Fruit fly (Drosophila melanogaster) whole organism, adult: ENCODE results near the gene Kul.
A peak's percentile ranks its signal among the peaks of the same experiment; 100 is the strongest.

ENCODE experiments used
- CG11617 ChIP-seq: fragments of 200-800 bp; sonication (Bioruptor generic); optimal IDR thresholded peaks from 2 replicates; lab custom pipeline; 2017; ENCODE audit warnings: mild to moderate bottlenecking, missing biosample characterization, missing genetic modification reagents, missing genetic modification characterization
- CG12768 ChIP-seq: fragments of 200-800 bp; sonication (Bioruptor generic); optimal IDR thresholded peaks from 2 replicates; lab custom pipeline; 2017; ENCODE audit warnings: missing biosample characterization, missing genetic modification characterization, mild to moderate bottlenecking, moderate library complexity, missing genetic modification reagents
- CG14711 ChIP-seq: fragments of 200-800 bp; sonication (Bioruptor generic); optimal IDR thresholded peaks from 2 replicates; lab custom pipeline; 2018; ENCODE audit warnings: missing biosample characterization, mild to moderate bottlenecking, missing genetic modification characterization, moderate library complexity
- CG1620 ChIP-seq: fragments of 200-800 bp; sonication (Bioruptor generic); optimal IDR thresholded peaks from 2 replicates; lab custom pipeline; 2016; ENCODE audit warnings: missing biosample characterization, missing genetic modification characterization
- CG33017 ChIP-seq: fragments of 200-800 bp; sonication (Bioruptor generic); optimal IDR thresholded peaks from 2 replicates; lab custom pipeline; 2018; ENCODE audit warnings: missing biosample characterization, mild to moderate bottlenecking, missing genetic modification characterization, moderate library complexity
- CG5204 ChIP-seq: fragments of 200-800 bp; sonication (Bioruptor generic); optimal IDR thresholded peaks from 2 replicates; lab custom pipeline; 2016; ENCODE audit warnings: missing biosample characterization, missing genetic modification characterization
- CG7045 ChIP-seq: fragments of 200-800 bp; sonication (Bioruptor generic); optimal IDR thresholded peaks from 2 replicates; lab custom pipeline; 2017; ENCODE audit warnings: missing biosample characterization, mild to moderate bottlenecking, missing genetic modification characterization
- CG7101 ChIP-seq: fragments of 200-800 bp; sonication (Bioruptor generic); optimal IDR thresholded peaks from 2 replicates; lab custom pipeline; 2018; ENCODE audit warnings: missing biosample characterization, mild to moderate bottlenecking, missing genetic modification characterization, moderate library complexity
- Clk ChIP-seq: fragments of 200-800 bp; sonication (Bioruptor generic); optimal IDR thresholded peaks from 2 replicates; lab custom pipeline; 2017; ENCODE audit warnings: missing biosample characterization, missing genetic modification characterization
- Crg-1 ChIP-seq: fragments of 200-800 bp; sonication (Bioruptor generic); optimal IDR thresholded peaks from 2 replicates; lab custom pipeline; 2016; ENCODE audit warnings: missing biosample characterization, missing genetic modification characterization
- Hr96 ChIP-seq: fragments of 200-800 bp; sonication (Bioruptor generic); optimal IDR thresholded peaks from 2 replicates; lab custom pipeline; 2016; ENCODE audit warnings: missing biosample characterization, missing genetic modification characterization
- Mnt ChIP-seq: fragments of 200-800 bp; sonication (Bioruptor generic); optimal IDR thresholded peaks from 2 replicates; lab custom pipeline; 2016; ENCODE audit warnings: missing biosample characterization, mild to moderate bottlenecking, missing genetic modification characterization
- bab1 ChIP-seq: fragments of 200-800 bp; sonication (Bioruptor generic); optimal IDR thresholded peaks from 3 replicates; lab custom pipeline; 2019; ENCODE audit warnings: missing biosample characterization, mild to moderate bottlenecking, missing genetic modification characterization, moderate library complexity
- cic ChIP-seq: fragments of 200-800 bp; sonication (Bioruptor generic); optimal IDR thresholded peaks from 2 replicates; lab custom pipeline; 2017; ENCODE audit warnings: missing biosample characterization, mild to moderate bottlenecking, missing genetic modification characterization, moderate library complexity
- cnc ChIP-seq, 2 experiments: fragments of >200 bp; optimal IDR thresholded peaks; 2 replicates each; lab custom pipeline; 2017
- kay ChIP-seq: fragments of 200-800 bp; sonication (Bioruptor generic); peaks from one replicate; lab custom pipeline; 2016; ENCODE audit warnings: missing biosample characterization, missing genetic modification characterization, borderline replicate concordance
- ovo ChIP-seq: fragments of 200-800 bp; sonication (Bioruptor generic); optimal IDR thresholded peaks from 2 replicates; lab custom pipeline; 2016; ENCODE audit warnings: missing biosample characterization, missing genetic modification characterization
- pad ChIP-seq: fragments of 200-800 bp; sonication (Bioruptor generic); optimal IDR thresholded peaks from 3 replicates; lab custom pipeline; 2017; ENCODE audit warnings: missing biosample characterization, missing genetic modification characterization, mild to moderate bottlenecking, moderate library complexity, missing genetic modification reagents
- tj ChIP-seq: fragments of 200-800 bp; sonication (Bioruptor generic); optimal IDR thresholded peaks from 3 replicates; lab custom pipeline; 2017; ENCODE audit warnings: missing biosample characterization, mild to moderate bottlenecking, missing genetic modification characterization, moderate library complexity
- toe ChIP-seq: fragments of 200-800 bp; sonication (Bioruptor generic); optimal IDR thresholded peaks from 2 replicates; lab custom pipeline; 2016; ENCODE audit warnings: missing biosample characterization, missing genetic modification characterization

The Kul gene

DNA sequence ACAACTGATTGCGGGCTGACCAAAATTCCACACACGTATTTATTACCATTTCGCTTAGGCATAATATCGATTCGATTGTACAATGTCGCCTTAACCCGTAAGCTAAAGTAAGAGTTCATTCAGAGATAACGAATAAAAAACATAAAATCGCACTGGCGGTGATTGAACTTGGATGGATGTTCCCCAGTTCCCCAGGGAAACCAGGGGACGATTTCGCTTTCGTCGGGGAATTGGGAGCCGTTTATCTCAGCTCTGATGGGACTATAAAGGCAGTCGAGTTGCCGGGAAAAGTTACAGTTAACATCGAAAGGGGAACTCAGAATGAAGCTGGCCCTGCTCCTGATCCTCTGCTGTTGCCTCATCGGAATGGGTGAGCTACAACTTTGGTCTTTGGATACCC lies 3.4 kb upstream of the Kul start, which contains the start of gene CG34296:
Gene CG34296, plus strand, starts transcription at position 301 of the 400 bp plus-strand sequence.
- TF ChIP-seq Mnt (GFP tag; lab: Kevin White, UChicago) (no peak), tj (GFP tag; lab: Kevin White, UChicago) (no peak), Hr96 (GFP tag; lab: Kevin White, UChicago) (no peak), CG11617 (GFP tag; lab: Kevin White, UChicago) (no peak), kay (GFP tag; lab: Kevin White, UChicago) (no peak), CG1620 (no peak), bab1 (GFP tag; lab: Kevin White, UChicago) (no peak), CG5204 (GFP tag; lab: Kevin White, UChicago) (no peak), CG33017 (tag; lab: Kevin White, UChicago) (no peak), ovo (no peak), CG12768 (no peak), cnc (optimal IDR thresholded peaks at IDR 0.05; lab: Kevin White, UChicago) (no peak), CG7045 (GFP tag; lab: Kevin White, UChicago) (no peak), pad (GFP tag; lab: Kevin White, UChicago) (no peak), CG14711 (no peak), Crg-1 (GFP tag; lab: Kevin White, UChicago) (no peak), Clk (GFP tag; lab: Kevin White, UChicago) (no peak), cic (GFP tag; lab: Kevin White, UChicago) (no peak), CG7101 (tag; lab: Kevin White, UChicago) (no peak), toe (GFP tag; lab: Kevin White, UChicago) (no peak)

DNA sequence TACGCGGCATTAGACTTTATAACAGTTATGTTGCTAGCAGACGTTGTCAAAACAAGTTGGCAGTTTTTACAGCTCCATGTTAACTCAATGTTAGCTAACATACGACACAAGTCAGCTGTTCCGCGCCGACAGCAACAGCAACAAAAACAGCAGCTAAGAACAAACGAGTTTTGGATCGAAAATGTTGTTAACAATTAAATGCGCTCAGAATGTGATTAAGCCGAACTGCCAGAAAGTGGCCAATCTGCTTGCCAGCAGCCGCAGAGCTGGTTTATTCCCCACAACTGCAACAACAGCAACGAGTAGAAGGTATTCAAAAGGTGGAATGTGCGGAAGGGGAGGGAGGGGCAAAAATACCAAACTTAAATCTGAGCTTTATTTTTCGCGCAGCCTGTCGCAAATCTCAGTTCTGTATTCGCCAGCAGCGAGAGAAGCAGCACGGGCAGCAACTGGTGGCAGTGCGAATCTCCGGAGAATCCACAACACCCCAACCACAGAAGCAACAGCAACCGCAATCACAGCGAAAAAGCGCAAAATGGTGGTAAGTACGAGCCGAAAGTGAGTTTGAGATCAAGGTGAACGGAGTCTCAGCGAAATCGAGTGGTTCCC lies 2.5 kb upstream of the Kul start, which contains the start of gene Pcd:
Gene Pcd, plus strand, starts transcription at position 116 of the 609 bp plus-strand sequence.
- peak; percentile 27 for TF ChIP-seq bab1 (GFP tag; lab: Kevin White, UChicago)
- peak; percentile 50 for TF ChIP-seq cic (GFP tag; lab: Kevin White, UChicago)
- TF ChIP-seq CG5204 (GFP tag; lab: Kevin White, UChicago) = no peak
- no peak for TF ChIP-seq CG7101 (tag; lab: Kevin White, UChicago)
- TF ChIP-seq kay (GFP tag; lab: Kevin White, UChicago) = no peak
- TF ChIP-seq tj (GFP tag; lab: Kevin White, UChicago) = peak; percentile 55
- TF ChIP-seq CG7045 (GFP tag; lab: Kevin White, UChicago) = no peak
- TF ChIP-seq pad (GFP tag; lab: Kevin White, UChicago) = peak; percentile 38
- TF ChIP-seq Hr96 (GFP tag; lab: Kevin White, UChicago) = no peak
- no peak for TF ChIP-seq toe (GFP tag; lab: Kevin White, UChicago)
- TF ChIP-seq CG11617 (GFP tag; lab: Kevin White, UChicago) = no peak
- TF ChIP-seq CG12768 = peak; percentile 11
- TF ChIP-seq cnc (optimal IDR thresholded peaks at IDR 0.05; lab: Kevin White, UChicago) = no peak
- peak; percentile 27 for TF ChIP-seq Mnt (GFP tag; lab: Kevin White, UChicago)
- no peak for TF ChIP-seq CG33017 (tag; lab: Kevin White, UChicago)
- no peak for TF ChIP-seq ovo
- TF ChIP-seq CG1620 = no peak
- TF ChIP-seq Clk (GFP tag; lab: Kevin White, UChicago) = no peak
- no peak for TF ChIP-seq Crg-1 (GFP tag; lab: Kevin White, UChicago)

dm6 chr3R:29724745-29725144 lies 885 bp upstream of the Kul start, which contains the start of the genes Naa40 and CG18731:
Gene Naa40 (minus strand): TSS chr3R:29724950.
Gene CG18731 (plus strand): TSS chr3R:29725027.
- TF ChIP-seq tj (GFP tag; lab: Kevin White, UChicago) = peak; percentile 65
- TF ChIP-seq pad (GFP tag; lab: Kevin White, UChicago) = no peak

- TF ChIP-seq kay (GFP tag; lab: Kevin White, UChicago) = no peak
- TF ChIP-seq cnc (optimal IDR thresholded peaks at IDR 0.05; lab: Kevin White, UChicago) = no peak
- TF ChIP-seq cic (GFP tag; lab: Kevin White, UChicago) = no peak
- no peak for TF ChIP-seq tj (GFP tag; lab: Kevin White, UChicago)
Measured at dm6 chr3R:29726277-29726676, 647 bp downstream of the Kul start.

DNA sequence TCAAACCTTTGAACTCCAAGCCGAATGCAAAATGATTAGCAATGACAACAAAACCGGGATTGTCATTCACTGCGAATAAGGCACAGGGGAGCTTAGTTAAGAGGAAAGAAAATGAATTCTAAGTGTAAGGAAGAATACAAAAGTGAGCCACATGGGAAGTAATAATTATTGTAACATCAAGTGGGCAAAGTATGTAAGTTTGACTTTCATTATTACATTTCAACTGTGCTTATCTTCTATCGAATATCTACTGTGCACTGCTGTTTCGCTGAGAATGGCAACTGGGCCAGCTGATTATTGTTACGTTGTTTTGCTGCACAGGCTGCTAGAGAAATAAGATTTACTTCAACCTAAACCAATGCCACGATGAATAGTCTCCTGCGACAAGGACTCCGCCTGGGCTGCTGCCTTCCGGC lies 11.1 kb downstream of the Kul start, which contains the start of the genes CG7601 and CIA30:
Gene CG7601, minus strand, starts transcription at position 68 of the 416 bp plus-strand sequence.
Gene CIA30, plus strand, starts transcription at position 288 of the 416 bp plus-strand sequence.
- TF ChIP-seq CG33017 (tag; lab: Kevin White, UChicago) = peak; percentile 98
- no peak for TF ChIP-seq cnc (optimal IDR thresholded peaks at IDR 0.05; lab: Kevin White, UChicago)
- peak; percentile 98 for TF ChIP-seq bab1 (GFP tag; lab: Kevin White, UChicago)
- TF ChIP-seq Crg-1 (GFP tag; lab: Kevin White, UChicago) = peak; percentile 98
- TF ChIP-seq pad (GFP tag; lab: Kevin White, UChicago) = peak; percentile 92
- peak; percentile 98 for TF ChIP-seq CG5204 (GFP tag; lab: Kevin White, UChicago)
- TF ChIP-seq toe (GFP tag; lab: Kevin White, UChicago) = peak; percentile 100
- TF ChIP-seq CG14711 = peak; percentile 95
- peak; percentile 92 for TF ChIP-seq cic (GFP tag; lab: Kevin White, UChicago)
- peak; percentile 99 for TF ChIP-seq CG12768
- no peak for TF ChIP-seq kay (GFP tag; lab: Kevin White, UChicago)
- peak; percentile 97 for TF ChIP-seq Clk (GFP tag; lab: Kevin White, UChicago)
- peak; percentile 99 for TF ChIP-seq CG7101 (tag; lab: Kevin White, UChicago)
- peak; percentile 99 for TF ChIP-seq CG1620
- TF ChIP-seq Hr96 (GFP tag; lab: Kevin White, UChicago) = peak; percentile 100
- TF ChIP-seq CG7045 (GFP tag; lab: Kevin White, UChicago) = peak; percentile 99
- TF ChIP-seq ovo = peak; percentile 90
- peak; percentile 96 for TF ChIP-seq Mnt (GFP tag; lab: Kevin White, UChicago)
- TF ChIP-seq tj (GFP tag; lab: Kevin White, UChicago) = peak; percentile 83
- TF ChIP-seq CG11617 (GFP tag; lab: Kevin White, UChicago) = peak; percentile 96
